Worm (Caenorhabditis elegans): ENCODE results near the gene clec-22.
A peak's percentile ranks its signal among the peaks of the same experiment; 100 is the strongest.

The clec-22 gene

DNA sequence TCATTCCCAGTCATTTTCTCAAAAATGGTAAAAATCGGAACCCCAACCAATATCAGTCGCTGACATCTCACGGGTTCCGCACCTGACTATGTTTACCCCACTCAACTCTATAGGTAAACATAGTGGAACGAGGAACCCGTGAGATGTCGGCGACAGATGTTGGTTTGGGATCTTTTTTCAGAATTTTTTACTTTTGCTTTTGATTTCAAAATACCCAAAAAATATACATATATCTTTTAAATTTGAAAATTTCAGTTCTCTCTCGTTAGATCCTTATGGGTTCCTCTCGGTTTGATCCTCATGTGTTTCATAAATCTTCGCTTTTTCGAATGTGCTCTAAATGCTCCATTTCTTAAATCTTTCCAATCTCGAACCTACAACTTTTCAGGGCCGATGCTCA, 15.4 kb downstream of the clec-22 start, which contains the start of gene srw-23:
Gene srw-23, plus strand, starts transcription at position 301 of the 400 bp plus-strand sequence.
- TF ChIP-seq R02D3.7 (tag; optimal IDR thresholded peaks at IDR 0.05): no peak
- no peak for TF ChIP-seq nhr-11 (tag; optimal IDR thresholded peaks at IDR 0.05)
- TF ChIP-seq ceh-28 (tag; optimal IDR thresholded peaks at IDR 0.05): no peak
- no peak for TF ChIP-seq ztf-11 (tag; optimal IDR thresholded peaks at IDR 0.05)
- TF ChIP-seq mdl-1 (tag; optimal IDR thresholded peaks at IDR 0.05): no peak
- TF ChIP-seq pqm-1 (tag; optimal IDR thresholded peaks at IDR 0.05): no peak
- no peak for TF ChIP-seq elt-2 (tag; optimal IDR thresholded peaks at IDR 0.05)
- TF ChIP-seq fos-1 (tag; optimal IDR thresholded peaks at IDR 0.05): no peak
- no peak for TF ChIP-seq lin-39 (tag; optimal IDR thresholded peaks at IDR 0.05)
- TF ChIP-seq nhr-23 (tag; optimal IDR thresholded peaks at IDR 0.05): no peak
- no peak for TF ChIP-seq ama-1 (optimal IDR thresholded peaks at IDR 0.05)
- no peak for TF ChIP-seq eor-1 (tag; optimal IDR thresholded peaks at IDR 0.05)
- no peak for TF ChIP-seq snpc-4 (tag; optimal IDR thresholded peaks at IDR 0.05)
- no peak for TF ChIP-seq nhr-67 (tag; optimal IDR thresholded peaks at IDR 0.05)
- no peak for TF ChIP-seq nhr-12 (tag; optimal IDR thresholded peaks at IDR 0.05)
- TF ChIP-seq ztf-4 (tag; optimal IDR thresholded peaks at IDR 0.05): no peak

DNA sequence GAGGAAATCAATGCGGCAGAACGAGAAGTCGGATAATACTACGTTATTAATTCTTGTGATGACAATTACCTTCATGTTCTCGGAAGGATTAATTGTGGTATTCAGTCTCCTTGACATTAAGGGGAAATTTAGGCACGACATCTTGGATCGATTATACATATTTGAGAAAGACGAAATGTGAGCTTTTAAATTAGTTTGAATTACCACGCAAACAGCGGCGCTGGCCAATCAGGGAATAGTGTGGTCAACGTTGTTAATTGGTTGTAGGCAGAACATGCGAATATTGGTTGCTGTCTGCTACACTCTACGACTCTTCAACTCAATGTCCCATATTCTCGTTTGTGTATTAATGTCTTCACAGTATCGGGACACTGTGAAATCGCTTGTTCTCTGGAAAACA, 16.7 kb downstream of the clec-22 start, which contains the start of gene F49A5.10:
Gene F49A5.10, plus strand, starts transcription at position 301 of the 400 bp plus-strand sequence.
- no peak for TF ChIP-seq elt-3 (tag; optimal IDR thresholded peaks at IDR 0.05)
- TF ChIP-seq unc-39 (tag; optimal IDR thresholded peaks at IDR 0.05): no peak
- no peak for TF ChIP-seq skn-1 (tag; optimal IDR thresholded peaks at IDR 0.05)
- TF ChIP-seq mml-1 (tag; optimal IDR thresholded peaks at IDR 0.05): no peak
- TF ChIP-seq zag-1 (tag; optimal IDR thresholded peaks at IDR 0.05): no peak

DNA sequence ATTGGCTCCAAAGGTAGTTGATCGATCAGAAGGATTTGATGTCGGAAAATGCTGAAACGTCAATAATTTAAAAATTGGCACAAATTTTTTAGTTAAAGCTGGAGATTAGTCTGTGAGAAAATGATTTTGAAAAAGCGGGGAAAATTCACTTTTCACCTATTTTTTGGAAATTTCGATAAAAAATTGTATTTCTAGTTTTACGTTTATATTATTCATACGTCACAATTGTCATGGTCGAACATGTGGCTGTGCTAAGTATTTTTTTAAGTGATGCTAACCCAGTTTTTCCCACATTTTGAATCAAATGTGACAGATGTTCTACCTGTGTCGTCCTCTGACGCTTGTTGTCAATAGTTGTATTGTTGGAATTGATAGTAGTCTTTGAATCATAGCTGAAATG, 21.3 kb downstream of the clec-22 start:
- TF ChIP-seq daf-12 (tag; optimal IDR thresholded peaks at IDR 0.05) (no peak), pqm-1 (tag; optimal IDR thresholded peaks at IDR 0.05) (no peak), elt-2 (tag; optimal IDR thresholded peaks at IDR 0.05) (no peak), unc-39 (tag; optimal IDR thresholded peaks at IDR 0.05) (no peak), zag-1 (tag; optimal IDR thresholded peaks at IDR 0.05) (no peak), hmg-11 (tag; optimal IDR thresholded peaks at IDR 0.05) (no peak)

DNA sequence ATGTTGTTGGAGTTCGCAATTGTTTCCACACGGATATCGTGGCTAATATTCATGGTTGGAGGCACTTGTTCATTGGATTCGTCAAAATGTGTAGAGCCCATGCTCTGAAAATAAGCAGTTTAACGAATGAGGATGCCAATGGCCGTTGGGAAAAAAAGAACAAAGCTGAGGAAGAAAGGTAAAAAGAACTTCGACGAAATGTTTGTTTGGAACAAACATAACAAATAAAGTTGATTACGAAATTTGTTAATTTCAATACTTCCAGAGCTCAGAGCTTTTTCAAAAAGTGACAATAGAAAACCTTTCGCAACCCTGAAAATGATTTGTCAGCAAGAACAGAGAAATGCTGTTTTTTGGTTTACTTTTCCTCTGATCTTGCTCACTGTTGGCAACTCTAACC, 21.8 kb downstream of the clec-22 start, which contains the start of gene F09C6.3:
Gene F09C6.3, minus strand, starts transcription at position 101 of the 400 bp plus-strand sequence.
- TF ChIP-seq lin-15B (tag; optimal IDR thresholded peaks at IDR 0.05) (no peak), pha-4 (tag; optimal IDR thresholded peaks at IDR 0.05) (no peak), nhr-77 (tag; optimal IDR thresholded peaks at IDR 0.05) (no peak), nhr-76 (tag; optimal IDR thresholded peaks at IDR 0.05) (no peak), nhr-28 (tag; optimal IDR thresholded peaks at IDR 0.05) (no peak), ceh-82 (tag; optimal IDR thresholded peaks at IDR 0.05) (no peak), skn-1 (tag; optimal IDR thresholded peaks at IDR 0.05) (no peak), hmg-11 (tag; optimal IDR thresholded peaks at IDR 0.05) (no peak), unc-39 (tag; optimal IDR thresholded peaks at IDR 0.05) (no peak), zag-1 (tag; optimal IDR thresholded peaks at IDR 0.05) (no peak), mml-1 (tag; optimal IDR thresholded peaks at IDR 0.05) (no peak), pqm-1 (tag; optimal IDR thresholded peaks at IDR 0.05) (no peak)

DNA sequence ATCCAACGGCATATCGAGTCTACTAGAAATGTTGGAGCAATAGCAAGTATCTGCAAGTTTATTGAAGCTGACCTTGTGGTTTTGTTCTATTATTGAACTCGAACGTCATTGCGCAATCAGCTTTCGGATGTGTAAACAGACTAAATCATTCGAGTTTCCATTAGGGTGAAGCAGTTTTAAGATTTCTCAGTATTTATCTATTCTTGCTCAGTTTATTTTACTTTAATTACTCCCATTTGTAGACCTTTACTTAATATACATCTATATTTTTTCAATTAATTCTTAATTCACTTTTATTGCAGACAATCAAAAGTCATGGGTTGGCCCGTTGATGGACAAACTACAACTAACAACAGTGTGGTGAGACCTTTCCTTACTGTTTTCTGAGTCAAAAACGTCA, 22.4 kb downstream of the clec-22 start, which contains the start of gene F09C6.14:
Gene F09C6.14, plus strand, starts transcription at position 301 of the 400 bp plus-strand sequence.
- no peak for TF ChIP-seq elt-1 (tag; optimal IDR thresholded peaks at IDR 0.05)
- TF ChIP-seq lin-15B (tag; optimal IDR thresholded peaks at IDR 0.05): no peak
- no peak for TF ChIP-seq nhr-28 (tag; optimal IDR thresholded peaks at IDR 0.05)
- no peak for TF ChIP-seq pqm-1 (tag; optimal IDR thresholded peaks at IDR 0.05)
- no peak for TF ChIP-seq nhr-76 (tag; optimal IDR thresholded peaks at IDR 0.05)
- no peak for TF ChIP-seq ceh-9 (tag; optimal IDR thresholded peaks at IDR 0.05)
- no peak for TF ChIP-seq fos-1 (tag; optimal IDR thresholded peaks at IDR 0.05)
- TF ChIP-seq ztf-4 (tag; optimal IDR thresholded peaks at IDR 0.05): no peak

DNA sequence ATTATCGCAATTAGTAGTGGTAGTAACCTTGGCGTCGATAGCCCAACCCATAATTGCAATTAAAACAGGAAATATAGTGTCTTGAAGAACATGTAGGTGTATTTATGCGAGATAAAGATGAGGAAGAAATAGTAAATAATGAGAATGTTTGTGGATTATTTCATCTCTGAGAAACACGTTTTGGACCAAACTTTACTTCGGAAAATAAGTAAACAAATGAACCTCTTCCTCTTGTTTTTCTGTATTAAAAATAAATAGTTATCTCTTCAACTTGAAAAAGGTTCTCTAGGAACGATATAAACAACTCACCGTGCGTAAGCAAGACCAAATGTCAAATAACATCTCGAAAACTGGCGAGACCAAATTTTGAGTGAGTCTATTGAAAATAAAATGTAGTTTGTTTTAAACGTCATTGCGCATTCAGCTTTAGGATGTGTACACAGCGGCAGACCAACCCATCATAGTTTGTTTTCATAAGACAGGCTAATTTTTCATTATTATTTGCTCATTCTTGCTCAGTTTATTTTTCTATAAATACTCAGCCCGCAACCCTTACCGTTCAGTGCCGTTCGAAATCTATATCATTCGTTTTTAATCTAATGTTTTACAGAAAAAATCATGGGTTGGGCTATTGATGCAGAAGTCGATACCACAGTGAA, 24.2 kb downstream of the clec-22 start, which contains the start of the genes F09C6.11 and F09C6.12:
Gene F09C6.11, minus strand, starts transcription at position 51 of the 659 bp plus-strand sequence.
Gene F09C6.12, plus strand, starts transcription at position 609 of the 659 bp plus-strand sequence.
- TF ChIP-seq ceh-9 (tag; optimal IDR thresholded peaks at IDR 0.05): no peak
- TF ChIP-seq mml-1 (tag; optimal IDR thresholded peaks at IDR 0.05): no peak
- TF ChIP-seq pha-4 (tag; optimal IDR thresholded peaks at IDR 0.05): peak; percentile 95
